Fruit fly (Drosophila melanogaster): ENCODE measurements around the gene CG3386.
A peak's percentile ranks its signal among the peaks of the same experiment; 100 is the strongest.

CG3386 gene

dm6 chr3L:692699-693098 is 10.4 kb upstream of the CG3386 start, which contains the start of gene Vti1a (continued):
- TF ChIP-seq insv (GFP tag; optimal IDR thresholded peaks at IDR 0.05), result peak in 1 of 2 experiments; percentile 14
- peak; percentile 42 for TF ChIP-seq CTCF (GFP tag; optimal IDR thresholded peaks at IDR 0.05)
- peak; percentile 82 for TF ChIP-seq MBD-R2 (GFP tag; IDR thresholded peaks at IDR 0.05)
- no peak for TF ChIP-seq gce (GFP tag; IDR thresholded peaks at IDR 0.05)
- TF ChIP-seq CG2199 (GFP tag; IDR thresholded peaks at IDR 0.05), result no peak
- TF ChIP-seq pfk (GFP tag; optimal IDR thresholded peaks at IDR 0.05), result no peak
- TF ChIP-seq sob (GFP tag; IDR thresholded peaks at IDR 0.05), result no peak
- TF ChIP-seq CG2889 (GFP tag; IDR thresholded peaks at IDR 0.05), result no peak
- TF ChIP-seq lilli (GFP tag; optimal IDR thresholded peaks at IDR 0.05), result no peak
- no peak for TF ChIP-seq vfl (GFP tag; optimal IDR thresholded peaks at IDR 0.05)
- TF ChIP-seq Nf-YC (tag; optimal IDR thresholded peaks at IDR 0.05), result peak; percentile 12
- peak; percentile 71 for TF ChIP-seq CG14710 (tag; optimal IDR thresholded peaks at IDR 0.05)
- TF ChIP-seq schlank (tag; optimal IDR thresholded peaks at IDR 0.05), result no peak
- peak; percentile 16 for TF ChIP-seq CG12391 (tag; optimal IDR thresholded peaks at IDR 0.05)
- no peak for TF ChIP-seq CG9817 (tag; optimal IDR thresholded peaks at IDR 0.05)
- no peak for TF ChIP-seq CG17385 (GFP tag; optimal IDR thresholded peaks at IDR 0.05)
- no peak for TF ChIP-seq CG32532 (GFP tag; IDR thresholded peaks at IDR 0.05)
- TF ChIP-seq E2f1 (GFP tag; IDR thresholded peaks at IDR 0.05), result no peak
- TF ChIP-seq ewg (GFP tag; optimal IDR thresholded peaks at IDR 0.05), result no peak
- no peak for TF ChIP-seq pros (GFP tag; optimal IDR thresholded peaks at IDR 0.05)
- TF ChIP-seq kni (GFP tag; optimal IDR thresholded peaks at IDR 0.05), result no peak
- TF ChIP-seq sima (GFP tag; optimal IDR thresholded peaks at IDR 0.05), result no peak
- TF ChIP-seq ab (GFP tag; optimal IDR thresholded peaks at IDR 0.05), result no peak
- TF ChIP-seq grau (tag; optimal IDR thresholded peaks at IDR 0.05), result peak; percentile 2
- 0 out of 3 replicates have a peak, but pooled peaks have one; percentile 31 for TF ChIP-seq CG16813 (GFP tag; IDR thresholded peaks at IDR 0.05; ENCODE audit: partially characterized antibody)
- peak; percentile 59 for TF ChIP-seq Ets97D (GFP tag; optimal IDR thresholded peaks at IDR 0.05)
- TF ChIP-seq CG2202 (tag; optimal IDR thresholded peaks at IDR 0.05), result no peak
- peak; percentile 49; the same call in 1 of the 2 replicates for TF ChIP-seq CG3847 (GFP tag; IDR thresholded peaks at IDR 0.05)
- TF ChIP-seq nerfin-1 (tag; optimal IDR thresholded peaks at IDR 0.05), result no peak
- peak; percentile 90 for TF ChIP-seq gfzf (GFP tag; optimal IDR thresholded peaks at IDR 0.05)
- no peak for TF ChIP-seq D19B (GFP tag; optimal IDR thresholded peaks at IDR 0.05)
- no peak for TF ChIP-seq CG14050 (GFP tag; IDR thresholded peaks at IDR 0.05)
- no peak for TF ChIP-seq Ada2b (GFP tag; IDR thresholded peaks at IDR 0.05)
- TF ChIP-seq Opbp (GFP tag; IDR thresholded peaks at IDR 0.05; ENCODE audit: partially characterized antibody), result peak; percentile 38; the same call in 1 of the 3 replicates
- TF ChIP-seq dmrt99B (tag; optimal IDR thresholded peaks at IDR 0.05), result no peak
- no peak for TF ChIP-seq CG7963 (GFP tag; IDR thresholded peaks at IDR 0.05; ENCODE audit: partially characterized antibody)
- TF ChIP-seq CG4328 (GFP tag; optimal IDR thresholded peaks at IDR 0.05), result no peak
- no peak for TF ChIP-seq CG11695 (GFP tag; IDR thresholded peaks at IDR 0.05)
- peak in 1 of 3 experiments; percentile 0 for TF ChIP-seq lola (GFP tag; optimal IDR thresholded peaks at IDR 0.05)
- TF ChIP-seq corto (GFP tag; optimal IDR thresholded peaks at IDR 0.05), result no peak
- TF ChIP-seq CG13894 (tag; optimal IDR thresholded peaks at IDR 0.05), result peak; percentile 86
- TF ChIP-seq CG12299 (tag; optimal IDR thresholded peaks at IDR 0.05), result no peak
- no peak for TF ChIP-seq oc (tag; optimal IDR thresholded peaks at IDR 0.05)
- TF ChIP-seq Jarid2 (GFP tag; optimal IDR thresholded peaks at IDR 0.05), result no peak
- TF ChIP-seq grn (GFP tag; optimal IDR thresholded peaks at IDR 0.05), result peak; percentile 32
- no peak for TF ChIP-seq CG2678 (tag; optimal IDR thresholded peaks at IDR 0.05)
- TF ChIP-seq gsb-n (tag; optimal IDR thresholded peaks at IDR 0.05), result no peak
- TF ChIP-seq CG12104 (GFP tag; optimal IDR thresholded peaks at IDR 0.05), result no peak
- TF ChIP-seq gcm2 (GFP tag; optimal IDR thresholded peaks at IDR 0.05), result no peak
- TF ChIP-seq Elba2 (GFP tag; optimal IDR thresholded peaks at IDR 0.05), result no peak
- peak; percentile 46 for TF ChIP-seq CG33213 (GFP tag; optimal IDR thresholded peaks at IDR 0.05)
